Worm (Caenorhabditis elegans) whole organism, midembryonic: Measurements from ENCODE around the gene fpn-1.2.

ENCODE experiments used
- T22C8.4 ChIP-seq: fragments of 200-800 bp; sonication (Bioruptor generic); IDR thresholded peaks from 2 replicates; pipeline ENCODE4 v1.3.6; 2022; ENCODE audit warnings: missing genetic modification characterization, missing compliant biosample characterization
- flt-1 ChIP-seq: fragments of 200-800 bp; sonication (Bioruptor generic); IDR thresholded peaks from 2 replicates; pipeline ENCODE4 v1.3.6; 2022; ENCODE audit warnings: missing genetic modification characterization, missing compliant biosample characterization
- klf-2 ChIP-seq: fragments of 200-800 bp; sonication (Bioruptor generic); conservative IDR thresholded peaks from 2 replicates; pipeline ENCODE4 v1.3.6; 2022; ENCODE audit warnings: missing genetic modification reagents, missing genetic modification characterization, missing compliant biosample characterization
- ref-1 ChIP-seq: fragments of 200-800 bp; sonication (Bioruptor generic); conservative IDR thresholded peaks from 2 replicates; pipeline ENCODE4 v1.3.6; 2022; ENCODE audit warnings: missing genetic modification reagents, missing genetic modification characterization, missing compliant biosample characterization

ce11 chrV:1423338-1423737 is 41.2 kb downstream of the fpn-1.2 start:
- TF ChIP-seq klf-2 (GFP tag; lab: Robert Waterston, UW), result no peak
- no peak for TF ChIP-seq flt-1 (GFP tag; lab: Robert Waterston, UW)
- no peak for TF ChIP-seq T22C8.4 (GFP tag; lab: Robert Waterston, UW)
- no peak for TF ChIP-seq ref-1
